Fruit fly (Drosophila melanogaster): ENCODE data around the gene CG11600.

DNA sequence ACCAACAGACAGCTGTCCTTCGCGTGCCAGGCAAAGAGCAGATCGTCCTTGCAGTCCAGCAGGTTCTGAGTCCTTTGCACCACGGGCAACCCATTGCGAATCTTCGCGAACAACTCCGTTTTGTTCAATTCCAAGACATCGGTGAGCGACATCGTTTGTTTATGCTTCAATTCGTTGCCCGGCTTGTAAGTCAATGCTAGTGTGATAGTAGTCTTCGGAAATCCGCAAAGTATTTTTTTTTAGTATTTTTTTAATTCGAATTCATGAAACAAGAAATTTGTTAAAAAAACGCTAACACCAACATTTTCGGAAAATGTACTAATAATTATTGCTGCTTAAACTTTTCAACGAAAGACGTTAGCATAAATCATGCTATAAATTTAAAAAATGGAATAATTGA is 42.5 kb downstream of the CG11600 start, which contains the start of gene mbo:
- no peak for TF ChIP-seq Myc (optimal IDR thresholded peaks at IDR 0.05)
- TF ChIP-seq fru (GFP tag; optimal IDR thresholded peaks at IDR 0.05): no peak
- TF ChIP-seq psq (GFP tag; optimal IDR thresholded peaks at IDR 0.05): no peak
- TF ChIP-seq dl (GFP tag; optimal IDR thresholded peaks at IDR 0.05; ENCODE audit: insufficient read depth in 1 of 2, partially characterized antibody in 2 of 2): no peak
- no peak for TF ChIP-seq tai (GFP tag; optimal IDR thresholded peaks at IDR 0.05)
- TF ChIP-seq Abd-B (GFP tag; optimal IDR thresholded peaks at IDR 0.05): no peak
- no peak for TF ChIP-seq CG9705 (GFP tag; optimal IDR thresholded peaks at IDR 0.05)
- no peak for TF ChIP-seq Vsx2 (GFP tag; optimal IDR thresholded peaks at IDR 0.05; ENCODE audit: partially characterized antibody)
- TF ChIP-seq h (GFP tag; optimal IDR thresholded peaks at IDR 0.05): no peak
- TF ChIP-seq Hr83 (GFP tag; optimal IDR thresholded peaks at IDR 0.05; ENCODE audit: poor library complexity, severe bottlenecking): no peak

Measured in whole organism, wandering third instar larva.